Worm (Caenorhabditis elegans) whole organism, L1 larva: ENCODE measurements around the gene Y55B1BL.1.

Experiments
- ceh-8 ChIP-seq: fragments of 200-800 bp; sonication (Bioruptor generic); optimal IDR thresholded peaks from 2 replicates; lab custom pipeline; 2018; ENCODE audit warnings: mild to moderate bottlenecking, missing genetic modification characterization, moderate library complexity, missing compliant biosample characterization
- zip-4 ChIP-seq: fragments of 200-800 bp; sonication (Bioruptor generic); optimal IDR thresholded peaks from 2 replicates; lab custom pipeline; 2018; ENCODE audit warnings: mild to moderate bottlenecking, missing genetic modification characterization, moderate library complexity, missing compliant biosample characterization

Y55B1BL.1 gene

ce11 chrIII:446860-447259, 44.7 kb downstream of the Y55B1BL.1 start:
- TF ChIP-seq zip-4 (GFP tag; lab: Kevin White, UChicago) (no peak), ceh-8 (peak; percentile 91)
- TF ChIP-seq, all 84 proteins: peak for 1
